Fruit fly (Drosophila melanogaster): ENCODE measurements around the gene CG17732.

- TF ChIP-seq CrebA (GFP tag; optimal IDR thresholded peaks at IDR 0.05; ENCODE audit: borderline replicate concordance) (no peak), Sp1 (GFP tag; optimal IDR thresholded peaks at IDR 0.05) (no peak), tai (GFP tag; optimal IDR thresholded peaks at IDR 0.05) (no peak), h (GFP tag; optimal IDR thresholded peaks at IDR 0.05) (no peak), CG9705 (GFP tag; optimal IDR thresholded peaks at IDR 0.05) (no peak), psq (GFP tag; optimal IDR thresholded peaks at IDR 0.05) (no peak), N (GFP tag; optimal IDR thresholded peaks at IDR 0.05) (no peak), CG32264 (GFP tag; optimal IDR thresholded peaks at IDR 0.05) (no peak), usp (GFP tag; optimal IDR thresholded peaks at IDR 0.05) (no peak), sage (GFP tag; optimal IDR thresholded peaks at IDR 0.05) (no peak), Dif (GFP tag; optimal IDR thresholded peaks at IDR 0.05; ENCODE audit: partially characterized antibody) (no peak), fru (GFP tag; optimal IDR thresholded peaks at IDR 0.05) (no peak)
These were observed 1.9 kb upstream of the CG17732 start, which contains the start of gene CG14182 for dm6 chr3L:19979592-19979991.
